Worm (Caenorhabditis elegans) whole organism, late embryonic: ENCODE results near the gene rps-28.
A peak's percentile ranks its signal among the peaks of the same experiment; 100 is the strongest.

ENCODE experiments used
- C38D4.7 ChIP-seq: fragments of 200-800 bp; sonication (Bioruptor generic); optimal IDR thresholded peaks from 2 replicates; lab custom pipeline; 2018; ENCODE audit warnings: mild to moderate bottlenecking, missing genetic modification characterization, moderate library complexity, missing compliant biosample characterization
- ahr-1 ChIP-seq: sonication (generic microtip); optimal IDR thresholded peaks from 2 replicates; lab custom pipeline; 2016; ENCODE audit warnings: missing genetic modification characterization, missing compliant biosample characterization
- ceh-19 ChIP-seq: fragments of 200-800 bp; sonication (Bioruptor generic); optimal IDR thresholded peaks from 2 replicates; lab custom pipeline; 2018; ENCODE audit warnings: mild to moderate bottlenecking, missing genetic modification characterization, missing compliant biosample characterization
- ceh-24 ChIP-seq: sonication (generic microtip); optimal IDR thresholded peaks from 2 replicates; lab custom pipeline; 2016; ENCODE audit warnings: mild to moderate bottlenecking, missing genetic modification characterization, missing compliant biosample characterization
- ceh-9 ChIP-seq: sonication (generic microtip); optimal IDR thresholded peaks from 2 replicates; lab custom pipeline; 2016; ENCODE audit warnings: mild to moderate bottlenecking, missing genetic modification characterization, inconsistent platforms, missing compliant biosample characterization
- fax-1 ChIP-seq: sonication (generic microtip); optimal IDR thresholded peaks from 2 replicates; lab custom pipeline; 2016; ENCODE audit warnings: missing genotype, missing genetic modification characterization, missing compliant biosample characterization
- fkh-10 ChIP-seq: fragments of 150-350 bp; optimal IDR thresholded peaks from 2 replicates; lab custom pipeline; 2014; ENCODE audit warnings: missing biosample characterization, missing genetic modification reagents, missing genetic modification characterization
- hlh-30 ChIP-seq: sonication (generic microtip); optimal IDR thresholded peaks from 2 replicates; lab custom pipeline; 2017; ENCODE audit warnings: antibody characterized with exemption, missing genetic modification characterization, missing compliant biosample characterization; ENCODE audit not compliant: insufficient read depth
- nhr-11 ChIP-seq: fragments of 150-350 bp; optimal IDR thresholded peaks from 2 replicates; lab custom pipeline; 2014; ENCODE audit warnings: missing biosample characterization, missing genetic modification characterization
- pha-4 ChIP-seq: fragments of 150-350 bp; optimal IDR thresholded peaks from 2 replicates; lab custom pipeline; 2018; ENCODE audit warnings: missing biosample characterization, missing genetic modification reagents, missing genetic modification characterization
- rnt-1 ChIP-seq: sonication (generic microtip); optimal IDR thresholded peaks from 2 replicates; lab custom pipeline; 2016; ENCODE audit warnings: missing genetic modification characterization, missing compliant biosample characterization
- tbx-2 ChIP-seq: sonication (generic microtip); optimal IDR thresholded peaks from 2 replicates; lab custom pipeline; 2016; ENCODE audit warnings: missing genetic modification characterization, missing compliant biosample characterization
- unc-42 ChIP-seq: sonication (generic microtip); optimal IDR thresholded peaks from 2 replicates; lab custom pipeline; 2016; ENCODE audit warnings: missing genotype, missing genetic modification characterization, missing compliant biosample characterization
- unc-55 ChIP-seq: sonication (generic microtip); optimal IDR thresholded peaks from 2 replicates; lab custom pipeline; 2017; ENCODE audit warnings: missing biosample characterization, missing genetic modification reagents, missing genetic modification characterization

ce11 chrIV:1649794-1650193 is 9.7 kb upstream of the rps-28 start:
- no peak for TF ChIP-seq ahr-1 (tag; lab: Kevin White, UChicago)
- peak; percentile 44 for TF ChIP-seq hlh-30 (tag; lab: Kevin White, UChicago)
- TF ChIP-seq fkh-10 (GFP tag; lab: Kevin White, UChicago), result no peak
- TF ChIP-seq tbx-2 (tag; lab: Kevin White, UChicago), result no peak
- TF ChIP-seq rnt-1 (tag; lab: Kevin White, UChicago), result no peak
- no peak for TF ChIP-seq pha-4 (tag; lab: Kevin White, UChicago)
- TF ChIP-seq unc-55, result no peak
- no peak for TF ChIP-seq fax-1 (tag; lab: Kevin White, UChicago)
- TF ChIP-seq C38D4.7 (GFP tag; lab: Kevin White, UChicago), result no peak
- no peak for TF ChIP-seq ceh-19
- no peak for TF ChIP-seq nhr-11
- no peak for TF ChIP-seq unc-42 (tag; lab: Kevin White, UChicago)
- no peak for TF ChIP-seq ceh-24 (tag; lab: Kevin White, UChicago)
- no peak for TF ChIP-seq ceh-9 (tag; lab: Kevin White, UChicago)
